Fruit fly (Drosophila melanogaster): Measurements from ENCODE around the gene Rhau.

Rhau gene

DNA sequence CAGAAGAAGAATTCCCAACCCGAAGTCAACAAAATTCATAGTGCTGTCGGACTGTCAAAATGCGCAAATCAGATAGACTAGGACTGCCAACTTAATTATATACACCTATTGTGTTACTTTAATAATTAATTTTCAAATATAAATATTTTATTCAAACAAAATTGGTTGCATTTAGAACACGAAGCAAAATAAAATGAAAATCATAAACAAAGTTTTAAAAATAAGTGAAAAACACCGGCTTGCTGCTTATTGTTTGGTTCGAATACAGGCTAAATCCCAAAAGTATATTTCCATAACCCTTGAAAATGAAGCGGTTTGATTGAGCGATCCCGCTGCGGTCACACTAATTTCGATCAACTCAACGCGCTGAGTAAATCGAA is at the start of gene Rhau, which contains the start of gene dia:
TSS of gene Rhau (minus strand) at position 178 of the 380 bp plus-strand sequence.
TSS of gene dia (plus strand) at position 337 of the 380 bp plus-strand sequence.
- no peak for TF ChIP-seq Pif1A (GFP tag; optimal IDR thresholded peaks at IDR 0.05)
- peak; percentile 7 for TF ChIP-seq Snoo (tag; optimal IDR thresholded peaks at IDR 0.05)

dm6 chr2L:20806619-20807018 is 48.8 kb upstream of the Rhau start:
- TF ChIP-seq CG8159 (tag; optimal IDR thresholded peaks at IDR 0.05) (no peak), CG13204 (GFP tag; optimal IDR thresholded peaks at IDR 0.05) (no peak), fd96Ca (GFP tag; IDR thresholded peaks at IDR 0.05) (no peak), CG15710 (tag; optimal IDR thresholded peaks at IDR 0.05) (no peak), CG14655 (GFP tag; optimal IDR thresholded peaks at IDR 0.05) (no peak), gl (tag; optimal IDR thresholded peaks at IDR 0.05) (no peak), CG8301 (tag; optimal IDR thresholded peaks at IDR 0.05) (no peak), Snoo (tag; optimal IDR thresholded peaks at IDR 0.05) (no peak), Pif1A (GFP tag; optimal IDR thresholded peaks at IDR 0.05) (no peak), Pif1B (GFP tag; optimal IDR thresholded peaks at IDR 0.05) (no peak), CG17806 (tag; optimal IDR thresholded peaks at IDR 0.05) (no peak), CG4496 (GFP tag; IDR thresholded peaks at IDR 0.05) (no peak)

DNA sequence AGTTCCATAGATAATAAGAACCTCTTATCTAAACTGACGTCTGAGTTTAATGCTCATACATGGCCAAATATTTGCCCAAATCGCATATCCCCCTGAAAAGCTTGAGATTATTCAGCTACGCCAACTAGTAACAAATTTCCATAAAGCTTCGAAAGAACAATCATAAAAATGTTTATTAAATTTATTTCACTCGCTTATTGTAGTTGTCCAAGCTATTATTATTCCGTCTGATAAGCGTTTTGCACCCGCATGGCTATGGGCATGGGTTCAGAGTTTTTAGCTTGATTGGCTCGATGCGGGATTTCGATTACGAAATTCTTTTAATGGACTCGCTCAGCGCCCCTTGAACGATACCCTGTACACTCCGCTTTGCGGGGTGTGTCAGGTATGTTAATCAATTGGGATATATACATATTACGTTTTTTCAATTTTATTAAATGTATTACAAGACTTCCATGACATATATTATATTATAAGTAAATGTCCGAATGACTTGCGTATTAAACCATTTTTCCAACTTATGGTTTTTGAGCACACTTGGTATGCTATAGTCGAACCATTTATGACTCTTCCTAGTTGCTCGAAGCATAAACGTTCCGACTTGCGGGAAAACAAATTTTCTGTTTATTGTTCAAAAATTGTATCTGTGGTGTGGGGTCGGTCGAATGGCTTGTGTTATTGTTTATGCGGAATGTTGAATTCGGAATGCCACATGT is 48.0 kb upstream of the Rhau start:
- peak; percentile 70 for TF ChIP-seq CG8159 (tag; optimal IDR thresholded peaks at IDR 0.05)
- peak; percentile 32 for TF ChIP-seq D1 (tag; optimal IDR thresholded peaks at IDR 0.05)
- peak; percentile 61 for TF ChIP-seq CG14655 (GFP tag; optimal IDR thresholded peaks at IDR 0.05)
- peak; percentile 77 for TF ChIP-seq CG4496 (GFP tag; IDR thresholded peaks at IDR 0.05)
- peak; percentile 61 for TF ChIP-seq CG17806 (tag; optimal IDR thresholded peaks at IDR 0.05)
- peak; percentile 54 for TF ChIP-seq CG34367 (tag; optimal IDR thresholded peaks at IDR 0.05)
- peak; percentile 71 for TF ChIP-seq fd96Ca (GFP tag; IDR thresholded peaks at IDR 0.05)
- TF ChIP-seq CG9948 (tag; optimal IDR thresholded peaks at IDR 0.05), result peak; percentile 50
- TF ChIP-seq CG12605 (GFP tag; IDR thresholded peaks at IDR 0.05), result 0 out of 2 replicates have a peak, but pooled peaks have one; percentile 26
- no peak for TF ChIP-seq CG13204 (GFP tag; optimal IDR thresholded peaks at IDR 0.05)
- peak; percentile 72 for TF ChIP-seq Pif1B (GFP tag; optimal IDR thresholded peaks at IDR 0.05)
- TF ChIP-seq rn (GFP tag; IDR thresholded peaks at IDR 0.05), result no peak
- TF ChIP-seq gl (tag; optimal IDR thresholded peaks at IDR 0.05), result no peak
- peak; percentile 60 for TF ChIP-seq Pif1A (GFP tag; optimal IDR thresholded peaks at IDR 0.05)
- TF ChIP-seq CG10348 (GFP tag; IDR thresholded peaks at IDR 0.05), result no peak
- TF ChIP-seq Snoo (tag; optimal IDR thresholded peaks at IDR 0.05), result peak; percentile 68
- peak; percentile 63 for TF ChIP-seq CG15710 (tag; optimal IDR thresholded peaks at IDR 0.05)
- no peak for TF ChIP-seq EcR (GFP tag; optimal IDR thresholded peaks at IDR 0.05)
- peak; percentile 82 for TF ChIP-seq Ets98B (GFP tag; IDR thresholded peaks at IDR 0.05)
- peak; percentile 46 for TF ChIP-seq CG8301 (tag; optimal IDR thresholded peaks at IDR 0.05)
- peak; percentile 82 for TF ChIP-seq CG32121 (GFP tag; IDR thresholded peaks at IDR 0.05)

DNA sequence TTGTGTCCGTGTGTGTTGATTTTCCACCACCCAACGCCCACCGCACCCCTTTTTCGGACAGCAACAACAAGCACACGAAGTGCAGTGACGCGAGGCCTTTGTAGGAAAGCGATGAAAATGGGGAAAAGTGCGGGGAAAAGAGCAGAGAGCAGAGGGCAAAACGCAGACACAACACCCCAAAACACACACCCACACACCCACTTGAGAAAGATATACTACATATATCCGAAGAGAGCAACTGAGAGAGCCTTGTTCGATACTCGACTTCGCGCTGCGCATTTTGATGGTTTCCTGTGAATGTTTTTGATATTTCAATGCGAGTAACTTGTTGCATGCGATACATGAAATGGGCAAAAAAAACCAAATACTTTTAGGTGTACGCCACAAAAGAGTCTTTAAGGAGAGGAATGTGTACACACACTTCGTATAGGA is 46.0 kb upstream of the Rhau start:
- no peak for TF ChIP-seq CG8301 (tag; optimal IDR thresholded peaks at IDR 0.05)
- TF ChIP-seq D1 (tag; optimal IDR thresholded peaks at IDR 0.05), result no peak
- peak; percentile 29; the same call in 1 of the 2 replicates for TF ChIP-seq CG12605 (GFP tag; IDR thresholded peaks at IDR 0.05)
- TF ChIP-seq CG4496 (GFP tag; IDR thresholded peaks at IDR 0.05), result 0 out of 3 replicates have a peak, but pooled peaks have one; percentile 48

DNA sequence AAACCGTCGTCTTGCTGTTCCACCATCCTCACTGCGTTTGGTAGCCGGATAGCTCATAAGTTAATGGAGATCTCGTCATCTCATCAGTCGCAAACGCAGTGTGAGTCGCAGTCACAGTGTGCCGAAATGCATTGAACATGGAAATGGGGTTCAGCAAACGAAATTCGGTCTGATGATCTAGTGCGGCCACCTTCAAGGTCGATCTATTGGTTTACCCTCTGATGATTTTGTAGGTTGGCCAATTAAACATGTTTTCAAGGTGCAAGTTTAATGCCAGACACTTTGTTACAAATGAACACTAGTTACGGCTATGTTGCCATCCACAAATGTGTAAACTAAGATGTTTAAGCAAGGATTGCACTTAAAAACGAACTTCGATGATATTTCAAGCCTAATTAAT is 45.1 kb upstream of the Rhau start:
- TF ChIP-seq D1 (tag; optimal IDR thresholded peaks at IDR 0.05), result no peak
- 0 out of 2 replicates have a peak, but pooled peaks have one; percentile 17 for TF ChIP-seq rn (GFP tag; IDR thresholded peaks at IDR 0.05)
- TF ChIP-seq fd96Ca (GFP tag; IDR thresholded peaks at IDR 0.05), result peak; percentile 48; the same call in 1 of the 3 replicates
- peak; percentile 6 for TF ChIP-seq CG14655 (GFP tag; optimal IDR thresholded peaks at IDR 0.05)
- no peak for TF ChIP-seq EcR (GFP tag; optimal IDR thresholded peaks at IDR 0.05)
- no peak for TF ChIP-seq CG32121 (GFP tag; IDR thresholded peaks at IDR 0.05)
- TF ChIP-seq CG4496 (GFP tag; IDR thresholded peaks at IDR 0.05), result peak; percentile 59; the same call in 1 of the 3 replicates
- TF ChIP-seq CG9948 (tag; optimal IDR thresholded peaks at IDR 0.05), result peak; percentile 6
- TF ChIP-seq CG8301 (tag; optimal IDR thresholded peaks at IDR 0.05), result no peak

DNA sequence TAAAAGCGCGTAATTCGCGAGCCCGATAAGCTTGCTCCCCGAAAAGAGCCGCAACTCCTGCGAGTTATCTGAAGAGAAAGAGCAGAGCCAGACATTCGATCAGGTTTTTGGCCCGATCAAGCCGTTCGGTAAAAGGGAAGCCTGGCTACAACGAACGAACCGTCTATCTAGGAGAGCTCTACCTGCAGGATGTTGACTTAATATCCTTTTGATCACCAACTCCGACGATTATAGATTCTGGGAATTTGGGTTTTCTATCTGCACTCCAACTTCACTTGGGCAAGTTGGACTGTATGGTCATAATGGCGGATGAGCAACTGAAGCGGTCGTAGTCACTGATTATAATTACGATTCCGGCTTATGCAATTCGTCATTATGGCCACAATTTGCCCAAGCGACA is 44.4 kb upstream of the Rhau start:
- TF ChIP-seq CG10348 (GFP tag; IDR thresholded peaks at IDR 0.05) (peak; percentile 46; the same call in 1 of the 2 replicates), fd96Ca (GFP tag; IDR thresholded peaks at IDR 0.05) (peak; percentile 94), Snoo (tag; optimal IDR thresholded peaks at IDR 0.05) (peak; percentile 4), CG15710 (tag; optimal IDR thresholded peaks at IDR 0.05) (peak; percentile 52), EcR (GFP tag; optimal IDR thresholded peaks at IDR 0.05) (no peak), Pif1B (GFP tag; optimal IDR thresholded peaks at IDR 0.05) (peak; percentile 74), D1 (tag; optimal IDR thresholded peaks at IDR 0.05) (no peak), CG9948 (tag; optimal IDR thresholded peaks at IDR 0.05) (peak; percentile 34), CG32121 (GFP tag; IDR thresholded peaks at IDR 0.05) (peak; percentile 85), Pif1A (GFP tag; optimal IDR thresholded peaks at IDR 0.05) (peak; percentile 72), CG8159 (tag; optimal IDR thresholded peaks at IDR 0.05) (peak; percentile 63), gl (tag; optimal IDR thresholded peaks at IDR 0.05) (no peak), CG4496 (GFP tag; IDR thresholded peaks at IDR 0.05) (peak; percentile 88), CG17806 (tag; optimal IDR thresholded peaks at IDR 0.05) (peak; percentile 52), CG14655 (GFP tag; optimal IDR thresholded peaks at IDR 0.05) (peak; percentile 70), CG34367 (tag; optimal IDR thresholded peaks at IDR 0.05) (no peak), Ets98B (GFP tag; IDR thresholded peaks at IDR 0.05) (peak; percentile 92), rn (GFP tag; IDR thresholded peaks at IDR 0.05) (peak; percentile 81), CG8301 (tag; optimal IDR thresholded peaks at IDR 0.05) (peak; percentile 74), CG13204 (GFP tag; optimal IDR thresholded peaks at IDR 0.05) (no peak), CG12605 (GFP tag; IDR thresholded peaks at IDR 0.05) (peak; percentile 77)
